Worm (Caenorhabditis elegans) whole organism, young adult: ENCODE data around the gene F38E1.3.
A peak's percentile ranks its signal among the peaks of the same experiment; 100 is the strongest.

ENCODE experiments used
- B0035.1 ChIP-seq: sonication (generic microtip); optimal IDR thresholded peaks from 2 replicates; lab custom pipeline; 2016; ENCODE audit warnings: missing genetic modification characterization, mild to moderate bottlenecking, missing compliant biosample characterization, missing genotype, missing genetic modification reagents
- B0261.1 ChIP-seq: sonication (generic microtip); optimal IDR thresholded peaks from 2 replicates; lab custom pipeline; 2016; ENCODE audit warnings: mild to moderate bottlenecking, missing genetic modification characterization, moderate library complexity, missing compliant biosample characterization
- F23B12.7 ChIP-seq: sonication (generic microtip); optimal IDR thresholded peaks from 2 replicates; lab custom pipeline; 2017; ENCODE audit warnings: missing genetic modification characterization, mild to moderate bottlenecking, missing compliant biosample characterization, antibody characterized with exemption, moderate library complexity; ENCODE audit not compliant: insufficient read depth
- F33H1.4 ChIP-seq: fragments of 200-800 bp; sonication (Bioruptor generic); IDR thresholded peaks from 2 replicates; pipeline ENCODE4 v1.3.6; 2022; ENCODE audit warnings: missing genetic modification reagents, missing genetic modification characterization, missing compliant biosample characterization
- F37B4.10 ChIP-seq: fragments of 200-800 bp; sonication (Bioruptor generic); IDR thresholded peaks from 2 replicates; pipeline ENCODE4 v1.3.6; 2022; ENCODE audit warnings: missing genetic modification characterization, missing compliant biosample characterization
- F52B5.7 ChIP-seq: sonication (generic microtip); optimal IDR thresholded peaks from 2 replicates; lab custom pipeline; 2016; ENCODE audit warnings: mild to moderate bottlenecking, missing genetic modification characterization, missing compliant biosample characterization
- F57A8.1 ChIP-seq: fragments of 200-800 bp; sonication (Bioruptor generic); optimal IDR thresholded peaks from 2 replicates; lab custom pipeline; 2018; ENCODE audit warnings: mild to moderate bottlenecking, missing genetic modification characterization, moderate library complexity, missing compliant biosample characterization
- Y79H2A.3 ChIP-seq: fragments of 200-800 bp; sonication (Bioruptor generic); conservative IDR thresholded peaks from 2 replicates; pipeline ENCODE4 v1.3.6; 2022; ENCODE audit warnings: missing genetic modification reagents, missing genetic modification characterization, missing compliant biosample characterization
- ZK185.1 ChIP-seq: sonication (generic microtip); optimal IDR thresholded peaks from 2 replicates; lab custom pipeline; 2016; ENCODE audit warnings: mild to moderate bottlenecking, missing genetic modification characterization, missing compliant biosample characterization; ENCODE audit not compliant: poor library complexity, severe bottlenecking
- akir-1 ChIP-seq: fragments of 200-800 bp; sonication (Bioruptor generic); optimal IDR thresholded peaks from 2 replicates; lab custom pipeline; 2018; ENCODE audit warnings: mild to moderate bottlenecking, missing genetic modification characterization, moderate library complexity, missing compliant biosample characterization
- ama-1 ChIP-seq, 3 experiments: fragments of 150-350 bp in 1 of 3; sonication (generic microtip) in 2 of 3; optimal IDR thresholded peaks; 2 replicates each; lab custom pipeline; 2014 to 2018; ENCODE audit warnings: missing biosample characterization in 2 of 3, missing genetic modification characterization in 2 of 3, missing genetic modification reagents in 2 of 3
- aptf-3 ChIP-seq: fragments of 200-800 bp; sonication (Bioruptor generic); IDR thresholded peaks from 2 replicates; pipeline ENCODE4 v1.3.6; 2022; ENCODE audit warnings: missing genetic modification characterization, missing compliant biosample characterization
- attf-3 ChIP-seq: fragments of 200-800 bp; sonication (Bioruptor generic); conservative IDR thresholded peaks from 2 replicates; pipeline ENCODE4 v1.3.6; 2022; ENCODE audit warnings: missing genetic modification reagents, missing genetic modification characterization, missing compliant biosample characterization
- cebp-1 ChIP-seq, 2 experiments: fragments of 200-800 bp in 1 of 2; sonication (Bioruptor generic) in 1 of 2; sonication (generic microtip) in 1 of 2; IDR thresholded peaks in 1 of 2; optimal IDR thresholded peaks in 1 of 2; 2 replicates each; pipeline versions ENCODE4 v1.3.6 to Lab custom; 2017 to 2022; ENCODE audit warnings: missing compliant biosample characterization in 2 of 2, missing genetic modification characterization in 2 of 2, mild to moderate bottlenecking in 1 of 2, missing genetic modification reagents in 1 of 2, moderate library complexity in 1 of 2
- cebp-2 ChIP-seq: fragments of 200-800 bp; sonication (Bioruptor generic); IDR thresholded peaks from 2 replicates; pipeline ENCODE4 v1.3.6; 2022; ENCODE audit warnings: missing genetic modification characterization, missing compliant biosample characterization
- ceh-58 ChIP-seq: fragments of 200-800 bp; sonication (Bioruptor generic); IDR thresholded peaks from 2 replicates; pipeline ENCODE4 v1.3.6; 2022; ENCODE audit warnings: missing genetic modification characterization, missing compliant biosample characterization
- dox-1 ChIP-seq: fragments of 200-800 bp; sonication (Bioruptor generic); IDR thresholded peaks from 2 replicates; pipeline ENCODE4 v1.3.6; 2022; ENCODE audit warnings: missing genetic modification reagents, missing genetic modification characterization, missing compliant biosample characterization
- dpff-1 ChIP-seq: sonication (generic microtip); optimal IDR thresholded peaks from 2 replicates; lab custom pipeline; 2017; ENCODE audit warnings: mild to moderate bottlenecking, missing genetic modification characterization, missing compliant biosample characterization
- dpl-1 ChIP-seq: fragments of 150-350 bp; optimal IDR thresholded peaks from 2 replicates; lab custom pipeline; 2014; ENCODE audit warnings: missing biosample characterization, missing genetic modification reagents, missing genetic modification characterization
- egl-18 ChIP-seq: fragments of 200-800 bp; sonication (Bioruptor generic); IDR thresholded peaks from 2 replicates; pipeline ENCODE4 v1.3.6; 2022; ENCODE audit warnings: missing genetic modification reagents, missing genetic modification characterization, missing compliant biosample characterization
- ets-4 ChIP-seq: fragments of 200-800 bp; sonication (Bioruptor generic); optimal IDR thresholded peaks from 2 replicates; lab custom pipeline; 2018; ENCODE audit warnings: mild to moderate bottlenecking, missing genetic modification characterization, missing compliant biosample characterization
- hlh-26 ChIP-seq: fragments of 200-800 bp; sonication (Bioruptor generic); conservative IDR thresholded peaks from 2 replicates; pipeline ENCODE4 v1.3.6; 2022; ENCODE audit warnings: missing genetic modification reagents, missing genetic modification characterization, missing compliant biosample characterization
- hmg-1.2 ChIP-seq: fragments of 200-800 bp; sonication (Bioruptor generic); IDR thresholded peaks from 2 replicates; pipeline ENCODE4 v1.3.6; 2022; ENCODE audit warnings: missing genetic modification reagents, missing genetic modification characterization, missing compliant biosample characterization
- hsf-1 ChIP-seq: fragments of 200-800 bp; sonication (Bioruptor generic); IDR thresholded peaks from 2 replicates; pipeline ENCODE4 v1.3.6; 2022; ENCODE audit warnings: missing genetic modification reagents, missing genetic modification characterization, missing compliant biosample characterization
- let-607 ChIP-seq, 2 experiments: fragments of 200-800 bp in 1 of 2; sonication (Bioruptor generic) in 1 of 2; sonication (generic microtip) in 1 of 2; optimal IDR thresholded peaks; 2 replicates each; lab custom pipeline; 2016 to 2018; ENCODE audit warnings: mild to moderate bottlenecking in 2 of 2, missing compliant biosample characterization in 2 of 2, missing genetic modification characterization in 2 of 2, moderate library complexity in 2 of 2, missing genotype in 1 of 2
- lin-26 ChIP-seq: fragments of 200-800 bp; sonication (Bioruptor generic); IDR thresholded peaks from 2 replicates; pipeline ENCODE4 v1.3.6; 2022; ENCODE audit warnings: missing genetic modification reagents, missing genetic modification characterization, missing compliant biosample characterization
- lin-35 ChIP-seq, 3 experiments: fragments of 150-350 bp in 2 of 3; sonication (generic microtip) in 1 of 3; optimal IDR thresholded peaks; 2 replicates each; lab custom pipeline; 2014 to 2018; ENCODE audit warnings: missing biosample characterization in 3 of 3, missing genetic modification characterization in 3 of 3, missing genetic modification reagents in 3 of 3
- lin-40 ChIP-seq: sonication (generic microtip); optimal IDR thresholded peaks from 2 replicates; lab custom pipeline; 2016; ENCODE audit warnings: missing genetic modification characterization, mild to moderate bottlenecking, missing compliant biosample characterization, missing genotype, missing genetic modification reagents
- lir-1 ChIP-seq: fragments of 200-800 bp; sonication (Bioruptor generic); conservative IDR thresholded peaks from 2 replicates; pipeline ENCODE4 v1.3.6; 2022; ENCODE audit warnings: missing genetic modification reagents, missing genetic modification characterization, missing compliant biosample characterization
- lsl-1 ChIP-seq: fragments of 200-800 bp; sonication (Bioruptor generic); optimal IDR thresholded peaks from 2 replicates; lab custom pipeline; 2018; ENCODE audit warnings: mild to moderate bottlenecking, missing genetic modification characterization, moderate library complexity, missing compliant biosample characterization
- madf-10 ChIP-seq: sonication (generic microtip); optimal IDR thresholded peaks from 2 replicates; lab custom pipeline; 2016; ENCODE audit warnings: mild to moderate bottlenecking, missing genetic modification characterization, missing compliant biosample characterization
- madf-8 ChIP-seq: fragments of 200-800 bp; sonication (Bioruptor generic); conservative IDR thresholded peaks from 2 replicates; pipeline ENCODE4 v1.3.6; 2022; ENCODE audit warnings: missing genetic modification reagents, missing genetic modification characterization, missing compliant biosample characterization
- mel-28 ChIP-seq: sonication (generic microtip); optimal IDR thresholded peaks from 2 replicates; lab custom pipeline; 2016; ENCODE audit warnings: borderline replicate concordance, mild to moderate bottlenecking, missing genetic modification characterization, missing compliant biosample characterization
- nfya-1 ChIP-seq: sonication (generic microtip); optimal IDR thresholded peaks from 2 replicates; lab custom pipeline; 2017; ENCODE audit warnings: antibody characterized with exemption, missing compliant biosample characterization, missing genetic modification characterization, borderline replicate concordance; ENCODE audit not compliant: insufficient read depth
- nfya-2 ChIP-seq: fragments of 200-800 bp; sonication (Bioruptor generic); IDR thresholded peaks from 2 replicates; pipeline ENCODE4 v1.3.6; 2022; ENCODE audit warnings: missing genetic modification reagents, missing genetic modification characterization, missing compliant biosample characterization
- pha-4 ChIP-seq: fragments of 150-350 bp; sonication (generic microtip); optimal IDR thresholded peaks from 2 replicates; lab custom pipeline; 2014; ENCODE audit warnings: missing biosample characterization, missing genetic modification reagents, missing genetic modification characterization
- repo-1 ChIP-seq: sonication (generic microtip); optimal IDR thresholded peaks from 2 replicates; lab custom pipeline; 2017; ENCODE audit warnings: mild to moderate bottlenecking, missing genetic modification characterization, missing compliant biosample characterization
- sdz-38 ChIP-seq: sonication (generic microtip); optimal IDR thresholded peaks from 2 replicates; lab custom pipeline; 2016; ENCODE audit warnings: missing genotype, missing genetic modification characterization, missing compliant biosample characterization
- snpc-1.1 ChIP-seq: sonication (generic microtip); optimal IDR thresholded peaks from 2 replicates; lab custom pipeline; 2017; ENCODE audit warnings: missing genetic modification characterization, mild to moderate bottlenecking, missing compliant biosample characterization, antibody characterized with exemption, moderate library complexity, missing genotype, missing genetic modification reagents; ENCODE audit not compliant: insufficient read depth
- snpc-3.4 ChIP-seq: sonication (generic microtip); optimal IDR thresholded peaks from 2 replicates; lab custom pipeline; 2017; ENCODE audit warnings: missing genetic modification characterization, mild to moderate bottlenecking, missing compliant biosample characterization, antibody characterized with exemption, moderate library complexity, missing genotype, missing genetic modification reagents
- snpc-4 ChIP-seq, 5 experiments: fragments of 150-350 bp in 1 of 5; sonication (generic microtip) in 4 of 5; optimal IDR thresholded peaks; 2 replicates each; lab custom pipeline; 2014 to 2018; ENCODE audit warnings: missing genetic modification characterization in 5 of 5, missing biosample characterization in 3 of 5, antibody characterized with exemption in 2 of 5, mild to moderate bottlenecking in 2 of 5, missing compliant biosample characterization in 2 of 5, missing genotype in 2 of 5, moderate library complexity in 2 of 5, missing genetic modification reagents in 1 of 5
- somi-1 ChIP-seq: fragments of 200-800 bp; sonication (Bioruptor generic); optimal IDR thresholded peaks from 2 replicates; lab custom pipeline; 2018; ENCODE audit warnings: mild to moderate bottlenecking, missing genetic modification characterization, missing compliant biosample characterization
- tbx-9 ChIP-seq: sonication (generic microtip); optimal IDR thresholded peaks from 2 replicates; lab custom pipeline; 2016; ENCODE audit warnings: borderline replicate concordance, missing genetic modification characterization, inconsistent platforms, missing compliant biosample characterization
- zfh-2 ChIP-seq: fragments of 200-800 bp; sonication (Bioruptor generic); conservative IDR thresholded peaks from 2 replicates; pipeline ENCODE4 v1.3.6; 2022; ENCODE audit warnings: missing genetic modification reagents, missing genetic modification characterization, missing compliant biosample characterization
- ztf-25 ChIP-seq: fragments of 200-800 bp; sonication (Bioruptor generic); IDR thresholded peaks from 2 replicates; pipeline ENCODE4 v1.3.6; 2022; ENCODE audit warnings: missing genetic modification reagents, missing genetic modification characterization, missing compliant biosample characterization

Gene F38E1.3

ce11 chrV:8375849-8376248 is at the start of gene F38E1.3:
F38E1.3 (plus strand) TSS chrV:8376149.
- TF ChIP-seq repo-1 (tag; lab: Kevin White, UChicago) (no peak), akir-1 (no peak), sdz-38 (no peak), lin-35 (GFP tag; optimal IDR thresholded peaks at IDR 0.05; lab: Kevin White, UChicago) (no peak), pha-4 (tag; lab: Kevin White, UChicago) (no peak), dox-1 (no peak), lin-26 (no peak), lir-1 (GFP tag; lab: Robert Waterston, UW) (no peak), Y79H2A.3 (GFP tag; lab: Robert Waterston, UW) (no peak), hsf-1 (no peak), ZK185.1 (tag; lab: Kevin White, UChicago) (no peak), hlh-26 (GFP tag; lab: Robert Waterston, UW) (no peak), cebp-1 (GFP tag; IDR thresholded peaks at IDR 0.05; lab: Robert Waterston, UW) (no peak), cebp-1 (tag; optimal IDR thresholded peaks at IDR 0.05; lab: Kevin White, UChicago) (no peak), F33H1.4 (GFP tag; lab: Robert Waterston, UW) (no peak), snpc-1.1 (tag; lab: Kevin White, UChicago) (no peak), egl-18 (GFP tag; lab: Robert Waterston, UW) (no peak), B0261.1 (tag; lab: Kevin White, UChicago) (no peak)

- TF ChIP-seq zfh-2 = peak; percentile 81
- 0 out of 2 replicates have a peak, but pooled peaks have one; percentile 53 for TF ChIP-seq aptf-3
- no peak for TF ChIP-seq dpff-1 (tag; lab: Kevin White, UChicago)
- TF ChIP-seq ceh-58 (GFP tag; lab: Robert Waterston, UW) = no peak
- TF ChIP-seq lin-40 (tag; lab: Kevin White, UChicago) = no peak
- peak; percentile 35; the same call in 1 of the 2 replicates for TF ChIP-seq madf-8 (GFP tag; lab: Robert Waterston, UW)
- TF ChIP-seq F52B5.7 = no peak
- no peak for TF ChIP-seq dpl-1 (GFP tag; lab: Kevin White, UChicago)
- TF ChIP-seq nfya-1 (tag; lab: Kevin White, UChicago) = no peak
- TF ChIP-seq F23B12.7 = no peak
- no peak for TF ChIP-seq lsl-1
- TF ChIP-seq mel-28 (tag; lab: Kevin White, UChicago) = no peak
- no peak for TF ChIP-seq ets-4 (GFP tag; lab: Kevin White, UChicago)
- no peak for TF ChIP-seq ama-1 (optimal IDR thresholded peaks at IDR 0.05; lab: Kevin White, UChicago)
- TF ChIP-seq ama-1 (GFP tag; optimal IDR thresholded peaks at IDR 0.05; lab: Kevin White, UChicago) = no peak
- no peak for TF ChIP-seq snpc-3.4 (tag; lab: Kevin White, UChicago)
- no peak for TF ChIP-seq dox-1
- no peak for TF ChIP-seq somi-1 (GFP tag; lab: Kevin White, UChicago)
- TF ChIP-seq tbx-9 (tag; lab: Kevin White, UChicago) = no peak
- no peak for TF ChIP-seq F37B4.10 (GFP tag; lab: Robert Waterston, UW)
- TF ChIP-seq F57A8.1 (GFP tag; lab: Kevin White, UChicago) = no peak
- TF ChIP-seq snpc-4 (GFP tag; optimal IDR thresholded peaks at IDR 0.05; lab: Kevin White, UChicago) = no peak
- no peak for TF ChIP-seq snpc-4 (tag; optimal IDR thresholded peaks at IDR 0.05; lab: Kevin White, UChicago)
- no peak for TF ChIP-seq ztf-25 (GFP tag; lab: Robert Waterston, UW)
- no peak for TF ChIP-seq repo-1 (tag; lab: Kevin White, UChicago)
- TF ChIP-seq cebp-2 (GFP tag; lab: Robert Waterston, UW) = no peak
- no peak for TF ChIP-seq lir-1 (GFP tag; lab: Robert Waterston, UW)
- no peak for TF ChIP-seq madf-10 (tag; lab: Kevin White, UChicago)
- no peak for TF ChIP-seq let-607 (tag; optimal IDR thresholded peaks at IDR 0.05; lab: Kevin White, UChicago)
- peak; percentile 60; the same call in 1 of the 2 replicates for TF ChIP-seq hmg-1.2 (GFP tag; lab: Robert Waterston, UW)
- TF ChIP-seq nfya-2 = no peak
- TF ChIP-seq B0035.1 = no peak
- TF ChIP-seq lin-26 = no peak
- no peak for TF ChIP-seq attf-3 (GFP tag; lab: Robert Waterston, UW)
Measured at ce11 chrV:8327080-8327479, 48.9 kb upstream of the F38E1.3 start.
